Worm (Caenorhabditis elegans): ENCODE measurements around the gene tftc-5.
A peak's percentile ranks its signal among the peaks of the same experiment; 100 is the strongest.

The tftc-5 gene

ce11 chrIII:4058643-4059042 is 36.7 kb downstream of the tftc-5 start, which contains the start of gene his-69:
TSS of gene his-69 (minus strand) at chrIII:4058743.
- TF ChIP-seq nhr-77 (tag; optimal IDR thresholded peaks at IDR 0.05), result no peak
- no peak for TF ChIP-seq tlp-1 (tag; optimal IDR thresholded peaks at IDR 0.05)
- no peak for TF ChIP-seq ceh-90 (tag; optimal IDR thresholded peaks at IDR 0.05)
- no peak for TF ChIP-seq hpl-2 (GFP tag; optimal IDR thresholded peaks at IDR 0.05)
- no peak for TF ChIP-seq lin-35 (GFP tag; optimal IDR thresholded peaks at IDR 0.05)
- TF ChIP-seq blmp-1 (tag; optimal IDR thresholded peaks at IDR 0.05), result no peak
- TF ChIP-seq Y116A8C.19 (tag; optimal IDR thresholded peaks at IDR 0.05; ENCODE audit: borderline replicate concordance), result no peak
- no peak for TF ChIP-seq xbp-1 (tag; optimal IDR thresholded peaks at IDR 0.05)
- TF ChIP-seq lin-13 (GFP tag; optimal IDR thresholded peaks at IDR 0.05), result no peak
- no peak for TF ChIP-seq fkh-4 (tag; optimal IDR thresholded peaks at IDR 0.05; ENCODE audit: borderline replicate concordance)
- no peak for TF ChIP-seq ceh-63 (GFP tag; optimal IDR thresholded peaks at IDR 0.05)
- no peak for TF ChIP-seq nhr-85 (tag)
- TF ChIP-seq nhr-12 (tag; optimal IDR thresholded peaks at IDR 0.05), result no peak
- TF ChIP-seq lir-3 (tag; optimal IDR thresholded peaks at IDR 0.05; ENCODE audit: poor library complexity), result no peak
- TF ChIP-seq nhr-71 (tag; optimal IDR thresholded peaks at IDR 0.05), result no peak
- TF ChIP-seq ztf-11 (tag; optimal IDR thresholded peaks at IDR 0.05), result no peak
- no peak for TF ChIP-seq nhr-19 (GFP tag; conservative IDR thresholded peaks at IDR 0.05)

- no peak for TF ChIP-seq nhr-90 (tag; optimal IDR thresholded peaks at IDR 0.05; ENCODE audit: poor library complexity)
- TF ChIP-seq jun-1 (tag; optimal IDR thresholded peaks at IDR 0.05), result no peak
- no peak for TF ChIP-seq skn-1 (tag; optimal IDR thresholded peaks at IDR 0.05)
- no peak for TF ChIP-seq ztf-4 (tag; optimal IDR thresholded peaks at IDR 0.05)
- TF ChIP-seq nhr-12 (tag; optimal IDR thresholded peaks at IDR 0.05), result no peak
- no peak for TF ChIP-seq F16B12.6 (tag; optimal IDR thresholded peaks at IDR 0.05)
- no peak for TF ChIP-seq nhr-71 (tag; optimal IDR thresholded peaks at IDR 0.05)
Observed at ce11 chrIII:4060019-4060418, 38.1 kb downstream of the tftc-5 start, which contains the start of gene his-70. TSS of gene his-70 (minus strand) at chrIII:4060119.

- peak; percentile 26 for TF ChIP-seq xbp-1 (tag; optimal IDR thresholded peaks at IDR 0.05)
- TF ChIP-seq egl-13 (tag; optimal IDR thresholded peaks at IDR 0.05), result peak; percentile 14
- TF ChIP-seq zag-1 (tag; optimal IDR thresholded peaks at IDR 0.05), result no peak
- TF ChIP-seq nhr-47 (tag; optimal IDR thresholded peaks at IDR 0.05), result peak; percentile 40
- TF ChIP-seq ets-5 (GFP tag; IDR thresholded peaks at IDR 0.05), result no peak
- no peak for TF ChIP-seq unc-130 (tag; optimal IDR thresholded peaks at IDR 0.05)
- peak; percentile 15 for TF ChIP-seq F16B12.6 (tag; optimal IDR thresholded peaks at IDR 0.05)
- TF ChIP-seq isw-1 (GFP tag; IDR thresholded peaks at IDR 0.05), result peak; percentile 43
- TF ChIP-seq efl-1 (optimal IDR thresholded peaks at IDR 0.05), result peak; percentile 22 to 24
- TF ChIP-seq efl-1 (GFP tag; optimal IDR thresholded peaks at IDR 0.05 in 1 of 2), result no peak
- no peak for TF ChIP-seq nhr-76 (tag; optimal IDR thresholded peaks at IDR 0.05)
- peak in 1 of 2 experiments; percentile 50 for TF ChIP-seq lin-35 (GFP tag; optimal IDR thresholded peaks at IDR 0.05)
- TF ChIP-seq unc-86 (tag; optimal IDR thresholded peaks at IDR 0.05), result peak; percentile 67
- TF ChIP-seq dpl-1 (GFP tag; optimal IDR thresholded peaks at IDR 0.05), result peak in 1 of 3 experiments; percentile 39
- peak; percentile 49 for TF ChIP-seq snu-23 (GFP tag; optimal IDR thresholded peaks at IDR 0.05)
- no peak for TF ChIP-seq blmp-1 (tag; optimal IDR thresholded peaks at IDR 0.05)
- no peak for TF ChIP-seq sox-4 (tag; optimal IDR thresholded peaks at IDR 0.05)
- no peak for TF ChIP-seq egl-27 (tag; optimal IDR thresholded peaks at IDR 0.05)
- TF ChIP-seq hlh-17 (GFP tag; optimal IDR thresholded peaks at IDR 0.05; ENCODE audit: borderline replicate concordance), result no peak
- TF ChIP-seq nhr-90 (tag; optimal IDR thresholded peaks at IDR 0.05; ENCODE audit: poor library complexity), result no peak
- peak; percentile 11 for TF ChIP-seq dsc-1 (tag; optimal IDR thresholded peaks at IDR 0.05)
- peak; percentile 58 for TF ChIP-seq swsn-7 (tag; optimal IDR thresholded peaks at IDR 0.05)
- TF ChIP-seq ceh-90 (tag; optimal IDR thresholded peaks at IDR 0.05), result no peak
- TF ChIP-seq ceh-82 (tag; optimal IDR thresholded peaks at IDR 0.05), result peak in 2 of 3 experiments; percentile 32 to 87
- TF ChIP-seq fkh-8 (tag; optimal IDR thresholded peaks at IDR 0.05), result peak; percentile 72
- TF ChIP-seq lin-14 (GFP tag; optimal IDR thresholded peaks at IDR 0.05), result peak; percentile 94
- peak in 1 of 2 experiments; percentile 49 for TF ChIP-seq lsy-2 (tag; optimal IDR thresholded peaks at IDR 0.05)
- TF ChIP-seq aly-2 (tag; optimal IDR thresholded peaks at IDR 0.05), result no peak
- no peak for TF ChIP-seq irx-1 (tag; optimal IDR thresholded peaks at IDR 0.05)
- TF ChIP-seq ama-1 (optimal IDR thresholded peaks at IDR 0.05), result no peak
- peak; percentile 49 for TF ChIP-seq nhr-71 (tag; optimal IDR thresholded peaks at IDR 0.05)
- no peak for TF ChIP-seq nhr-28 (tag; optimal IDR thresholded peaks at IDR 0.05)
- TF ChIP-seq fkh-10 (GFP tag; optimal IDR thresholded peaks at IDR 0.05), result peak; percentile 15
- peak; percentile 60 for TF ChIP-seq tbx-2 (tag; optimal IDR thresholded peaks at IDR 0.05)
- TF ChIP-seq fkh-4 (tag; optimal IDR thresholded peaks at IDR 0.05; ENCODE audit: borderline replicate concordance), result no peak
Observed at ce11 chrIII:4063724-4064123, 41.8 kb downstream of the tftc-5 start.

Measured in whole organism, L1 larva.